Worm (Caenorhabditis elegans) whole organism, L4/young adult: ENCODE data around the gene ril-1.

ENCODE experiments used
- W03F9.2 ChIP-seq: fragments of 150-350 bp; optimal IDR thresholded peaks from 2 replicates; lab custom pipeline; 2014; ENCODE audit warnings: missing biosample characterization, missing genetic modification characterization
- dao-5 ChIP-seq: sonication (generic microtip); optimal IDR thresholded peaks from 2 replicates; lab custom pipeline; 2016; ENCODE audit warnings: missing genotype, missing genetic modification characterization, moderate library complexity, missing compliant biosample characterization
- him-1 ChIP-seq: sonication (generic microtip); optimal IDR thresholded peaks from 2 replicates; lab custom pipeline; 2016; ENCODE audit warnings: missing genotype, missing genetic modification reagents, missing genetic modification characterization, missing compliant biosample characterization

ril-1 gene

DNA sequence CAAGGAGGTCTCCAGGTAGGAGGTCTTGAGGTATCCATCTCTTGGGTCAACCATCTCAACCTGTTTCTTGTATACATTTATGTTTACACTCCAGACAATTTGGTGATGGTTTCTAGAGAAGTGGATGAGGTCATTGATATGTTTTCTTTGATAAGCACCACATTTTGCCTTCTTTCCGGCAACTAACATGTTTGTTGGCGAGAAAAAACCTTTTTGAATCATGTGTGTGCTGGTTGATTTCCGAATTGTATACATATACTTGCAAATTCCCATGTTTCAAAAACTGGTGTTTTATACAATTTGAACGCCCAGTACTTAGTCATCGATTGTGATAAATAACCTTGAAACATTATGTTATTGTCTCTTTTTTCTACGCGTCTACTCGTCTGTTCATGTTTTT lies 19.8 kb downstream of the ril-1 start:
- TF ChIP-seq W03F9.2 (no peak), him-1 (tag; lab: Kevin White, UChicago) (no peak), dao-5 (tag; lab: Kevin White, UChicago) (no peak)

- TF ChIP-seq W03F9.2 = no peak
- TF ChIP-seq dao-5 (tag; lab: Kevin White, UChicago) = no peak
- TF ChIP-seq him-1 (tag; lab: Kevin White, UChicago) = no peak
Observed at ce11 chrV:14503065-14503464, 20.9 kb downstream of the ril-1 start.

DNA sequence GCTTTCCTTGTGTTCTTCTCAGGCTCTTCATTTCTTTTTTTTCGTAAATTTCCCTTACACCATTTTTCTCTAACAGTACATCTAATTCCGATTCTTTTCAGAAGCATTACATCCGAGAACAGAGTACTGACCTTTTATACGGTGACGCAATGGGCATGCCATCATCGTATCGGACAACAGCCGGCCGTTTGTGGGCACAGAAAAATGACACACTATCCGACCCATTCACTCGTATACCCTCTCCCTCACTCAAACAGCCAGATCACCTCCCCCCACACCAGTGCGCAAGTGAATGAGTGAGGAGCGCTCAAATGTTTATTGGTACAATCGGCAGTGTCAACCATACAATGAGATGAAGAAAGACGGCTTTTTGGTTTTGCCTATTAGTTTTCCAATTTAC lies 22.8 kb downstream of the ril-1 start, which contains the start of gene R02D5.24:
Gene R02D5.24 (plus strand): TSS at position 205 of the 400 bp plus-strand sequence.
- TF ChIP-seq W03F9.2 = no peak
- no peak for TF ChIP-seq dao-5 (tag; lab: Kevin White, UChicago)
- no peak for TF ChIP-seq him-1 (tag; lab: Kevin White, UChicago)

- TF ChIP-seq him-1 (tag; lab: Kevin White, UChicago) (no peak), W03F9.2 (no peak), dao-5 (tag; lab: Kevin White, UChicago) (no peak)
Observed at ce11 chrV:14500554-14500953, 23.4 kb downstream of the ril-1 start.

DNA sequence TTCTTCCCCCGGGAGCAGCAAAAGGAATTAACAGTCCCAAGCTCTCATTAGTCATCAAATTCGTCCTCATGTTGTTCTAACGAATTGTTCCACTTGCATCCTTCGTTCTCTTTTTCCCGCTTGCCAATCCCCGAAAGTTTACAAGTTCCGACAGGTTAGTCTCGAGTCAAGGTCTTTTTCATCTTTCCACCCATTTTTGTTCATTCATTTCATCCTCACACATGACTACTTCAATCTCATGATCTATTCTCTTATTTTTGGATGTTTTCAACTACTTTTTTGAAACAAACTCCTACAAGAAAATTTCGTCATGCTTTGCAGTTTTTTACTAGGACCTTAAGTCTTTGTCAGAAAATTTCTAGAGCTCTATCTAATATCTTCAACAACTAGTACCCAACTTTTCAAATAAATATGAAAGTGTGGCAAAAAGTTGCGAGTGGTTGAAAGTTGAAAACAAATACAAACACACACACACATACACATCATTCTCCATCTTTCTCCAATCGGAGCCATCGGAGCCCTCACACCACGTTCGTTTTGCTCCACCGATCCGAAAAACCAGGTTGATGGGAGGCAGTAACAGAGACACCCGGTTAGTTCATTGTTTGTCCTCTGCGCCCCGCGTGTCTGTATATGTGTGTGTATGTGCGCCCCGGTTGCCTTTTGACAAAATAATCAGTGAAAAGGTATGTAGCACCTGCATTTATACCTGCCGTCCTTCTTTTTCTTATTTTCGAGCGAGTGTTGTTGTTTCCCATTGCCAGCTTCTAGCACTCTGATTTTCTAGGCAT lies 24.7 kb downstream of the ril-1 start:
- no peak for TF ChIP-seq dao-5 (tag; lab: Kevin White, UChicago)
- TF ChIP-seq him-1 (tag; lab: Kevin White, UChicago) = no peak
- TF ChIP-seq W03F9.2 = no peak

DNA sequence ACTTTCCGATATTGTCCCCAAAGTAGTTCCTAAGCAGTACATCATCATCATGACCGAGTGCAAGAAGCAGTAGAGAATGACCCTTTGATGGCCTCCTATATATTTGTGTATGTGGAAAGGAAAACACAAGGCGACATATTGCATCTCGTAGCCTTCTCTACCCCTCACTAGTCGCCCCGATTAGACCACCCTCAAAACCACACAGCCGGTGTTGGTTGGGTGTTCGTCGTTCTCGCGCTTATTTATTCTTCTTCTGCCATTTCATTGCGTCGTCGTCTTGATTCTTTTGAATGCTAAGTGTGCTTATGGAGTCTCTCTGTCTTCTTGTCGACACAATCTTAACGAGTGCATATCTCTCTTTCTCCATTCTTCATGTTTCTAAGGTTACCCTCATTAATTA lies 25.7 kb downstream of the ril-1 start:
- TF ChIP-seq him-1 (tag; lab: Kevin White, UChicago) = no peak
- no peak for TF ChIP-seq dao-5 (tag; lab: Kevin White, UChicago)
- no peak for TF ChIP-seq W03F9.2

ce11 chrV:14496446-14496845 lies 27.5 kb downstream of the ril-1 start:
- no peak for TF ChIP-seq him-1 (tag; lab: Kevin White, UChicago)
- TF ChIP-seq dao-5 (tag; lab: Kevin White, UChicago) = no peak
- no peak for TF ChIP-seq W03F9.2

DNA sequence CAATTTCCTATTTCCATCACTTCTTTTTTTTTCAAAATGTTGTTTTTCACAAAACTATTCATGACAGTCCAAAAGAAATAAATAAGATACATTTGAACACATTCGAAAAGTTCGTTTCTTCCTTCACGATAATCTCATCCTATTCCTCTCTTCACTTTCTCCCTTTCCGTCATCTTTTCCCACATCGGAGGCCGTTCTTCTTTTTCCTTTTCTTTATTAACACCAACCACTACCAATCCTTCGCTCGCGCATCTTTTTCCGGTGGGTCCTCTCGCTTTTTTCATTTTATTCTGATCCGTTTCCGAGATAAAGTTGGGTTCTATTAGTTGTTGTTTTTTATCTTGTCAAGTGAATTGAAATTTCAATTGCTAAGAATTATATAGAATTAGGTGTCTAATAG lies 28.4 kb downstream of the ril-1 start:
- no peak for TF ChIP-seq him-1 (tag; lab: Kevin White, UChicago)
- no peak for TF ChIP-seq dao-5 (tag; lab: Kevin White, UChicago)
- TF ChIP-seq W03F9.2 = no peak

DNA sequence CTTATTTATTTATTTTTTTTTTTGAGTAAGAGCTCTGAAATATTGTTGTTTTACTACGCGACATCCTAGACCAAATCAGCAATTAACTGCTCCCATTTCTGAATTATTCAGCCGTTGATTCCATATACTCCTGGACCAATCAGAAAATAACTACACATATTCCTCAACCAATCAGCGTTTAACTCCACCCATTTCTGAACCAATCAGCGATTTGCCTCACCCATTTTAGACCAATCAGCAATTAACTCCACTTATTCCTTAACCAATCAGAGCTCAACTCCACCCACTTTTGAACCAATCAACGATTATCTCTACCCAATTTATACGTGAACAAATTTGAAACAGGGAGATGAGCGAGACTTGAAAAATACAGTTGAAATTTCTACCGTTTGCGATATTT lies 30.3 kb downstream of the ril-1 start:
- TF ChIP-seq him-1 (tag; lab: Kevin White, UChicago) = no peak
- no peak for TF ChIP-seq W03F9.2
- no peak for TF ChIP-seq dao-5 (tag; lab: Kevin White, UChicago)

ce11 chrV:14491097-14491496 lies 32.8 kb downstream of the ril-1 start:
- no peak for TF ChIP-seq W03F9.2
- no peak for TF ChIP-seq him-1 (tag; lab: Kevin White, UChicago)
- no peak for TF ChIP-seq dao-5 (tag; lab: Kevin White, UChicago)

ce11 chrV:14484582-14484981 lies 39.3 kb downstream of the ril-1 start, which contains the start of gene R02D5.4:
Gene R02D5.4, minus strand, starts transcription at chrV:14484682.
- no peak for TF ChIP-seq W03F9.2
- TF ChIP-seq dao-5 (tag; lab: Kevin White, UChicago) = no peak
- no peak for TF ChIP-seq him-1 (tag; lab: Kevin White, UChicago)

- TF ChIP-seq W03F9.2 = no peak
- no peak for TF ChIP-seq him-1 (tag; lab: Kevin White, UChicago)
- no peak for TF ChIP-seq dao-5 (tag; lab: Kevin White, UChicago)
Observed at ce11 chrV:14482728-14483210, 41.2 kb downstream of the ril-1 start, which contains the start of gene R02D5.3. Gene R02D5.3, plus strand, starts transcription at chrV:14483160.

ce11 chrV:14481987-14482386 lies 41.9 kb downstream of the ril-1 start, which contains the start of gene R02D5.10:
Gene R02D5.10, plus strand, starts transcription at chrV:14482287.
- TF ChIP-seq W03F9.2 = no peak
- TF ChIP-seq dao-5 (tag; lab: Kevin White, UChicago) = no peak
- no peak for TF ChIP-seq him-1 (tag; lab: Kevin White, UChicago)

- TF ChIP-seq dao-5 (tag; lab: Kevin White, UChicago) (no peak), W03F9.2 (no peak), him-1 (tag; lab: Kevin White, UChicago) (no peak)
Observed at ce11 chrV:14481401-14481800, 42.5 kb downstream of the ril-1 start, which contains the start of gene R02D5.7. Gene R02D5.7, minus strand, starts transcription at chrV:14481501.
